Worm (Caenorhabditis elegans): Measurements from ENCODE around the gene suex-2.

ce11 chrIV:8929942-8930492, 38.1 kb upstream of the suex-2 start, which contains the start of the genes D1046.18 and slc-25A26:
- TF ChIP-seq tbx-9 (tag; optimal IDR thresholded peaks at IDR 0.05; ENCODE audit: borderline replicate concordance) (no peak), nfya-2 (GFP tag; IDR thresholded peaks at IDR 0.05) (no peak)
